Worm (Caenorhabditis elegans): Measurements from ENCODE around the gene T09F5.1.
A peak's percentile ranks its signal among the peaks of the same experiment; 100 is the strongest.

The T09F5.1 gene

ce11 chrV:15143798-15144197, 5.1 kb upstream of the T09F5.1 start, which contains the start of gene K08F9.4 (continued):
- TF ChIP-seq nhr-237 (tag; optimal IDR thresholded peaks at IDR 0.05), result no peak
- no peak for TF ChIP-seq nhr-6 (tag; optimal IDR thresholded peaks at IDR 0.05)
- peak; percentile 66 for TF ChIP-seq lin-13 (GFP tag; optimal IDR thresholded peaks at IDR 0.05)
- peak; percentile 84 for TF ChIP-seq unc-55 (GFP tag; optimal IDR thresholded peaks at IDR 0.05)
- TF ChIP-seq mbf-1 (tag; optimal IDR thresholded peaks at IDR 0.05), result no peak
- no peak for TF ChIP-seq F13H6.1 (tag; optimal IDR thresholded peaks at IDR 0.05)
- TF ChIP-seq sma-9 (GFP tag; optimal IDR thresholded peaks at IDR 0.05), result peak; percentile 46
- TF ChIP-seq sma-9 (tag; optimal IDR thresholded peaks at IDR 0.05), result no peak
- TF ChIP-seq nhr-11 (tag; optimal IDR thresholded peaks at IDR 0.05), result no peak
- no peak for TF ChIP-seq lin-39 (tag; optimal IDR thresholded peaks at IDR 0.05)
- no peak for TF ChIP-seq elt-1 (tag; optimal IDR thresholded peaks at IDR 0.05)

- TF ChIP-seq fos-1 (tag; optimal IDR thresholded peaks at IDR 0.05) (no peak), nhr-10 (tag; optimal IDR thresholded peaks at IDR 0.05) (no peak), nhr-21 (tag; optimal IDR thresholded peaks at IDR 0.05) (no peak), snpc-4 (tag; optimal IDR thresholded peaks at IDR 0.05) (no peak), unc-39 (tag; optimal IDR thresholded peaks at IDR 0.05) (no peak), lin-11 (tag; optimal IDR thresholded peaks at IDR 0.05) (no peak), egl-27 (tag; optimal IDR thresholded peaks at IDR 0.05) (no peak), elt-1 (tag; optimal IDR thresholded peaks at IDR 0.05) (no peak), peb-1 (tag; optimal IDR thresholded peaks at IDR 0.05) (no peak), mdl-1 (tag; optimal IDR thresholded peaks at IDR 0.05) (no peak), sma-3 (GFP tag; optimal IDR thresholded peaks at IDR 0.05) (no peak), mab-5 (tag; optimal IDR thresholded peaks at IDR 0.05) (no peak), nhr-11 (tag; optimal IDR thresholded peaks at IDR 0.05) (no peak), C34F6.9 (tag; optimal IDR thresholded peaks at IDR 0.05) (no peak), zag-1 (tag; optimal IDR thresholded peaks at IDR 0.05) (no peak), ZK546.5 (tag; optimal IDR thresholded peaks at IDR 0.05) (no peak), ceh-82 (tag; optimal IDR thresholded peaks at IDR 0.05) (no peak), lsy-2 (tag; optimal IDR thresholded peaks at IDR 0.05) (no peak), ztf-4 (tag; optimal IDR thresholded peaks at IDR 0.05) (no peak), nhr-77 (tag; optimal IDR thresholded peaks at IDR 0.05) (no peak)
Measured at ce11 chrV:15147776-15148175, 1.1 kb upstream of the T09F5.1 start, which contains the start of gene T09F5.20. Gene T09F5.20 (minus strand): TSS chrV:15147876.

ce11 chrV:15150176-15150575, 1.3 kb downstream of the T09F5.1 start:
- TF ChIP-seq nhr-77 (tag; optimal IDR thresholded peaks at IDR 0.05) (no peak), dmd-4 (tag; optimal IDR thresholded peaks at IDR 0.05) (no peak), sem-4 (tag; optimal IDR thresholded peaks at IDR 0.05) (no peak), ceh-82 (tag; optimal IDR thresholded peaks at IDR 0.05) (no peak), nhr-10 (tag; optimal IDR thresholded peaks at IDR 0.05) (no peak), nhr-21 (tag; optimal IDR thresholded peaks at IDR 0.05) (no peak), blmp-1 (tag; optimal IDR thresholded peaks at IDR 0.05; ENCODE audit: insufficient read depth) (no peak), lsy-2 (tag; optimal IDR thresholded peaks at IDR 0.05) (no peak), ztf-4 (tag; optimal IDR thresholded peaks at IDR 0.05) (no peak)

ce11 chrV:15150661-15151060, 1.8 kb downstream of the T09F5.1 start, which contains the start of gene T09F5.2:
Gene T09F5.2 (plus strand): TSS chrV:15150961.
- no peak for TF ChIP-seq sma-3 (GFP tag; optimal IDR thresholded peaks at IDR 0.05)
- no peak for TF ChIP-seq dmd-4 (tag; optimal IDR thresholded peaks at IDR 0.05)
- no peak for TF ChIP-seq elt-1 (tag; optimal IDR thresholded peaks at IDR 0.05)
- TF ChIP-seq nhr-25 (tag; optimal IDR thresholded peaks at IDR 0.05), result no peak
- no peak for TF ChIP-seq nhr-129 (tag; optimal IDR thresholded peaks at IDR 0.05)
- TF ChIP-seq ceh-16 (tag; optimal IDR thresholded peaks at IDR 0.05), result no peak
- no peak for TF ChIP-seq skn-1 (tag; optimal IDR thresholded peaks at IDR 0.05)
- no peak for TF ChIP-seq zag-1 (tag; optimal IDR thresholded peaks at IDR 0.05)
- TF ChIP-seq nhr-237 (tag; optimal IDR thresholded peaks at IDR 0.05), result no peak
- no peak for TF ChIP-seq snpc-4 (tag; optimal IDR thresholded peaks at IDR 0.05)
- TF ChIP-seq lin-11 (tag; optimal IDR thresholded peaks at IDR 0.05), result no peak
- TF ChIP-seq Y55F3AM.14 (GFP tag; optimal IDR thresholded peaks at IDR 0.05), result no peak
- TF ChIP-seq nhr-6 (tag; optimal IDR thresholded peaks at IDR 0.05), result no peak
- no peak for TF ChIP-seq sma-9 (GFP tag; optimal IDR thresholded peaks at IDR 0.05)
- no peak for TF ChIP-seq sma-9 (tag; optimal IDR thresholded peaks at IDR 0.05)
- no peak for TF ChIP-seq ztf-11 (tag; optimal IDR thresholded peaks at IDR 0.05)
- TF ChIP-seq sem-4 (tag; optimal IDR thresholded peaks at IDR 0.05), result no peak

All from whole organism, L2 larva.